Fruit fly (Drosophila melanogaster) whole organism, wandering third instar larva: Measurements from ENCODE around the gene PolQ.

ENCODE experiments used
- Abd-B ChIP-seq: fragments of >200 bp; optimal IDR thresholded peaks from 2 replicates; lab custom pipeline; 2017; ENCODE audit warnings: missing biosample characterization, missing genetic modification characterization
- CrebA ChIP-seq: fragments of 200-800 bp; sonication (Bioruptor generic); optimal IDR thresholded peaks from 2 replicates; lab custom pipeline; 2016; ENCODE audit warnings: missing biosample characterization, mild to moderate bottlenecking, missing genetic modification characterization, borderline replicate concordance
- Dfd ChIP-seq: fragments of >200 bp; optimal IDR thresholded peaks from 2 replicates; lab custom pipeline; 2017; ENCODE audit warnings: missing biosample characterization, missing genetic modification characterization
- ey ChIP-seq: fragments of 200-800 bp; sonication (Bioruptor generic); optimal IDR thresholded peaks from 2 replicates; lab custom pipeline; 2016; ENCODE audit warnings: missing biosample characterization, missing genetic modification characterization
- tai ChIP-seq: sonication (Bioruptor generic); optimal IDR thresholded peaks from 2 replicates; lab custom pipeline; 2016; ENCODE audit warnings: missing biosample characterization, missing genetic modification characterization
- usp ChIP-seq: fragments of >200 bp; optimal IDR thresholded peaks from 2 replicates; lab custom pipeline; 2017; ENCODE audit warnings: missing biosample characterization, missing genetic modification characterization
- woc ChIP-seq: sonication (Bioruptor generic); optimal IDR thresholded peaks from 2 replicates; lab custom pipeline; 2016; ENCODE audit warnings: missing biosample characterization, mild to moderate bottlenecking, missing genetic modification characterization

dm6 chr3R:12692497-12692896, 19.6 kb downstream of the PolQ start, which contains the start of gene CG31347:
- TF ChIP-seq usp: no peak
- no peak for TF ChIP-seq Abd-B (GFP tag; lab: Kevin White, UChicago)
- no peak for TF ChIP-seq ey (GFP tag; lab: Kevin White, UChicago)
- TF ChIP-seq CrebA (GFP tag; lab: Kevin White, UChicago): no peak
- TF ChIP-seq woc: no peak
- no peak for TF ChIP-seq Dfd (GFP tag; lab: Kevin White, UChicago)
- no peak for TF ChIP-seq tai
